Fruit fly (Drosophila melanogaster): ENCODE results near the gene CG33128.

CG33128 gene

DNA sequence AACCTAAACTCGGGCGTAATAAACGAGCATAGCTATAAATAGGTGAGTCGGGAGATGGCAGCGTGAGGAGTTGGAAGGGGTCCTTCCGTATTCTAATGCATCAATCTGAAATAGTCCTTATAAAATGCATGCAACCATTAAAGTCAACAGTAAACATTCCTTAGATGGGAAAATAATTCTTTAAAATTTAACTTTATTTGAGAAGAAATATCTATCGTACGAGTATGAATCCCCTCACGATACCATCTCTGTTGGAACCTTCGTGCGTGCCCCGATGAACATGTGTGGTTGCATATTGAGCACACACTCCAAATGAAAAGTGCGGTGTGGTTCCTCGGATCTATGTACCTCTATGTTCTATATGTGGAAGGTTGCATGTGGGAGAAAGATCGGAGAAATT, 31.7 kb upstream of the CG33128 start (continued):
- TF ChIP-seq esg (GFP tag; conservative IDR thresholded peaks at IDR 0.05) (0 out of 2 replicates have a peak, but pooled peaks have one; percentile 13), psq (GFP tag; optimal IDR thresholded peaks at IDR 0.05) (no peak), CG11695 (GFP tag; IDR thresholded peaks at IDR 0.05) (0 out of 3 replicates have a peak, but pooled peaks have one; percentile 26), kni (GFP tag; optimal IDR thresholded peaks at IDR 0.05) (peak; percentile 51), CG10979 (tag; optimal IDR thresholded peaks at IDR 0.05) (peak; percentile 68), ci (GFP tag; IDR thresholded peaks at IDR 0.05) (peak; percentile 54; the same call in 1 of the 3 replicates), CG6689 (GFP tag; IDR thresholded peaks at IDR 0.05) (peak; percentile 72), pzg (GFP tag; optimal IDR thresholded peaks at IDR 0.05) (no peak), otp (GFP tag; IDR thresholded peaks at IDR 0.05) (peak; percentile 79; the same call in 2 of the 3 replicates), Lim3 (GFP tag; IDR thresholded peaks at IDR 0.05) (no peak), CG1603 (tag; optimal IDR thresholded peaks at IDR 0.05) (peak; percentile 90), az2 (GFP tag; optimal IDR thresholded peaks at IDR 0.05) (peak; percentile 50), CrebB (tag; optimal IDR thresholded peaks at IDR 0.05) (peak; percentile 14), btn (GFP tag; optimal IDR thresholded peaks at IDR 0.05) (no peak), Fer3 (tag; optimal IDR thresholded peaks at IDR 0.05) (no peak), nom (GFP tag; optimal IDR thresholded peaks at IDR 0.05) (no peak), CG3065 (GFP tag; optimal IDR thresholded peaks at IDR 0.05) (no peak), Dek (tag; optimal IDR thresholded peaks at IDR 0.05) (no peak), CG11085 (GFP tag; IDR thresholded peaks at IDR 0.05) (no peak), Lpt (GFP tag; optimal IDR thresholded peaks at IDR 0.05) (no peak), CG17186 (GFP tag; optimal IDR thresholded peaks at IDR 0.05) (no peak), Dip3 (GFP tag; optimal IDR thresholded peaks at IDR 0.05) (no peak), gcm2 (GFP tag; optimal IDR thresholded peaks at IDR 0.05) (no peak), rib (GFP tag; IDR thresholded peaks at IDR 0.05) (no peak), ap (GFP tag; IDR thresholded peaks at IDR 0.05) (no peak), CG8944 (GFP tag; optimal IDR thresholded peaks at IDR 0.05) (peak; percentile 50), mam (GFP tag; optimal IDR thresholded peaks at IDR 0.05) (no peak), HLH3B (GFP tag; IDR thresholded peaks at IDR 0.05) (no peak), dpn (GFP tag; optimal IDR thresholded peaks at IDR 0.05) (peak; percentile 22 to 36), CG4328 (GFP tag; optimal IDR thresholded peaks at IDR 0.05) (no peak), CG1792 (GFP tag; optimal IDR thresholded peaks at IDR 0.05) (no peak), YL-1 (GFP tag; optimal IDR thresholded peaks at IDR 0.05) (no peak), prd (optimal IDR thresholded peaks at IDR 0.05) (no peak), prd (GFP tag; IDR thresholded peaks at IDR 0.05) (peak; percentile 84), CG10565 (GFP tag; optimal IDR thresholded peaks at IDR 0.05) (no peak), CG31441 (GFP tag; IDR thresholded peaks at IDR 0.05) (0 out of 2 replicates have a peak, but pooled peaks have one; percentile 29), ham (GFP tag; IDR thresholded peaks at IDR 0.05) (no peak), CG6254 (GFP tag; optimal IDR thresholded peaks at IDR 0.05) (peak; percentile 20), Hmr (GFP tag; optimal IDR thresholded peaks at IDR 0.05) (peak; percentile 27), sisA (GFP tag; IDR thresholded peaks at IDR 0.05) (peak; percentile 27; the same call in 1 of the 2 replicates), CG3726 (GFP tag; IDR thresholded peaks at IDR 0.05) (no peak), Nf-YC (tag; optimal IDR thresholded peaks at IDR 0.05) (no peak), CG10366 (GFP tag; IDR thresholded peaks at IDR 0.05) (peak; percentile 40), tap (tag; optimal IDR thresholded peaks at IDR 0.05) (no peak), org-1 (GFP tag; optimal IDR thresholded peaks at IDR 0.05) (no peak), cas (GFP tag; IDR thresholded peaks at IDR 0.05) (no peak), CG6765 (GFP tag; optimal IDR thresholded peaks at IDR 0.05) (no peak), grn (GFP tag; optimal IDR thresholded peaks at IDR 0.05) (no peak), dm (GFP tag; optimal IDR thresholded peaks at IDR 0.05) (peak; percentile 7), chif (GFP tag; optimal IDR thresholded peaks at IDR 0.05) (peak; percentile 57 to 81), CG8478 (optimal IDR thresholded peaks at IDR 0.05) (no peak), CG13775 (GFP tag; optimal IDR thresholded peaks at IDR 0.05) (peak; percentile 65), CG1529 (GFP tag; optimal IDR thresholded peaks at IDR 0.05) (peak; percentile 62)
